Worm (Caenorhabditis elegans): ENCODE measurements around the gene B0034.1.

- TF ChIP-seq pha-2 (tag; optimal IDR thresholded peaks at IDR 0.05) = no peak
- no peak for TF ChIP-seq nfya-1 (tag; optimal IDR thresholded peaks at IDR 0.05)
Observed at ce11 chrII:5997257-5997656, 29.1 kb downstream of the B0034.1 start, which contains the start of gene ins-5.

All from whole organism, late embryonic.